Fruit fly (Drosophila melanogaster) whole organism: ENCODE measurements around the gene CG44037.

Experiments
- CG8478 ChIP-seq: fragments of >200 bp; optimal IDR thresholded peaks from 2 replicates; lab custom pipeline; 2018; ENCODE audit warnings: inconsistent platforms
- Dll ChIP-seq: fragments of >200 bp; optimal IDR thresholded peaks from 2 replicates; lab custom pipeline; 2017
- EcR ChIP-seq, 2 experiments: fragments of >200 bp; optimal IDR thresholded peaks; 2 replicates each; lab custom pipeline; 2017; ENCODE audit warnings: missing biosample characterization in 2 of 2, missing genetic modification characterization in 2 of 2, missing genetic modification reagents in 2 of 2
- pan ChIP-seq: fragments of >200 bp; optimal IDR thresholded peaks from 2 replicates; lab custom pipeline; 2017
- psq ChIP-seq: fragments of >200 bp; optimal IDR thresholded peaks from 2 replicates; lab custom pipeline; 2017
- usp ChIP-seq: fragments of >200 bp; optimal IDR thresholded peaks from 2 replicates; lab custom pipeline; 2017; ENCODE audit warnings: missing biosample characterization, missing genetic modification characterization, mixed read lengths

Gene CG44037

dm6 chr3R:12239166-12239565 is 19.4 kb upstream of the CG44037 start, which contains the start of gene Cyp313a3:
Gene Cyp313a3, minus strand, starts transcription at chr3R:12239266.
- TF ChIP-seq pan (lab: Kevin White, UChicago) (no peak), CG8478 (lab: Kevin White, UChicago) (no peak), EcR (GFP tag; optimal IDR thresholded peaks at IDR 0.05; lab: Kevin White, UChicago) (no peak), Dll (lab: Kevin White, UChicago) (no peak), psq (lab: Kevin White, UChicago) (no peak), usp (GFP tag; lab: Kevin White, UChicago) (no peak)

DNA sequence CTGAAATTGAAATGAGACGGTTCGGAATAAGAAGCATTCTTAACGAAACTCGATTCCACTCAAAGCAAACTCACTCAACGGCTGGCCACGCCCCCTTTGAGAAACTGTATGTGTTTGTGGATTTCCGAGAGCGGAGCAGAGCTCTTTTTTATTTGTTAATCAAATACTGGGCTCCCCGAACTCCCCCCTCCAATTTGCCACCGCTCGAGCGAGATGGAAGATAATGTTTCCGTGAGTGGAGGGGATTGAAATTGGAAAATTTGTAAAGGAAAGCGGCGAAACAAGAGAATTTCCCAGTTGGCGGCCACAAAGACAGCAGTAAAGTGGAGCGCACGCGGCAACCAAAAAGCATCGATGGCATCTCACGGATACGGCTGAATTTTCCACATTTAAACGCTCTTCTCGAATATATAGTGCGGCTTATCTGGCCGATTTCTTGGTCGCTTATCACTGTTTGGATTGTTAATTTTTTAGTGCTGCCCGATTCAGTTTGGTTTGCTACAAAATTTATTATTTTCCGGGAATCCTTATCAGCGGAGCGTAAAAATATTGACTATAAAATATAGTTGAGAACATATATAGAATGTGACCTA is 14.0 kb upstream of the CG44037 start:
- TF ChIP-seq CG8478 (lab: Kevin White, UChicago): no peak

DNA sequence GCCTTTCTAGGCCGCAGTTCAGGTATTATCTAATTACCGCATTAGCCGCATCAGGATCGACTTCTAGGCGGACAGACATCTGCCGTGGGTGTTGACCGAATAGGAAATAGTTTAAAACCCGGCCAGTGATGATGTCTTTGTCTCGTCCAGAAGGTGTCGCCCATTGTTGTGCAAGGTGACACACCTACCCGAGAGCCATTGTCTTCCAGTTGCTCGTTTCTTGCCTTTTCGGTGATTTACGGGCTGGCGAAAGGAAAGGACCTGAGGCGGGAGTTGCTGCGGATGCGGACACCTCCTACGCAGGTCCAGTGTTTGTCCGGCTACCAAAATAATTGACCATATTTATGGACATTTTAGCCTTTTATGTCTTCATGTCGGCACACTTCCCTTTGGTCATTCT is 10.3 kb upstream of the CG44037 start:
- no peak for TF ChIP-seq pan (lab: Kevin White, UChicago)
- TF ChIP-seq psq (lab: Kevin White, UChicago): no peak
- no peak for TF ChIP-seq EcR (GFP tag; optimal IDR thresholded peaks at IDR 0.05; lab: Kevin White, UChicago)
- TF ChIP-seq usp (GFP tag; lab: Kevin White, UChicago): no peak
- TF ChIP-seq Dll (lab: Kevin White, UChicago): no peak
- no peak for TF ChIP-seq CG8478 (lab: Kevin White, UChicago)

DNA sequence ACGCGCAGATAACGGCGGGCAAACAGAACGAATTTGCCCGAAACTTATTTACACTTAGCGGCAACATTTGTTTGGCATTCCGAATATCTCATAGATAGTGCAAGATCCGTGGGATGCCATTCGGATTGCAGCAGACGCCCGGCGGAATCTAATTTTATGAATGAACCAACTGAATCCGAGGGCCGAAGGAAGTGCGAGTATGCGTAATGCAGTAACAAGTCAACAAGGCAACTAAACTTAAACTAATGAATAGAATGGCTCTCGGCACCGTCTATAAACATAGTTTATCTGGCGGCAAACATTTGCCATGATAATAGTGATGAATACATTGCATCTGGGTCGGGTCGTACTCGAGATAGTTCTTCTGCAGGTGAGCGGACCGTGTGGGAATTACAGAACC is 8.3 kb upstream of the CG44037 start:
- TF ChIP-seq Dll (lab: Kevin White, UChicago) (no peak), CG8478 (lab: Kevin White, UChicago) (no peak), psq (lab: Kevin White, UChicago) (no peak)

dm6 chr3R:12251534-12251933 is 7.0 kb upstream of the CG44037 start:
- no peak for TF ChIP-seq EcR (GFP tag; optimal IDR thresholded peaks at IDR 0.05; lab: Kevin White, UChicago)
- no peak for TF ChIP-seq CG8478 (lab: Kevin White, UChicago)
- TF ChIP-seq Dll (lab: Kevin White, UChicago): no peak
- no peak for TF ChIP-seq pan (lab: Kevin White, UChicago)
- TF ChIP-seq usp (GFP tag; lab: Kevin White, UChicago): no peak
- no peak for TF ChIP-seq psq (lab: Kevin White, UChicago)

dm6 chr3R:12252457-12253065 is 6.0 kb upstream of the CG44037 start:
- no peak for TF ChIP-seq Dll (lab: Kevin White, UChicago)

DNA sequence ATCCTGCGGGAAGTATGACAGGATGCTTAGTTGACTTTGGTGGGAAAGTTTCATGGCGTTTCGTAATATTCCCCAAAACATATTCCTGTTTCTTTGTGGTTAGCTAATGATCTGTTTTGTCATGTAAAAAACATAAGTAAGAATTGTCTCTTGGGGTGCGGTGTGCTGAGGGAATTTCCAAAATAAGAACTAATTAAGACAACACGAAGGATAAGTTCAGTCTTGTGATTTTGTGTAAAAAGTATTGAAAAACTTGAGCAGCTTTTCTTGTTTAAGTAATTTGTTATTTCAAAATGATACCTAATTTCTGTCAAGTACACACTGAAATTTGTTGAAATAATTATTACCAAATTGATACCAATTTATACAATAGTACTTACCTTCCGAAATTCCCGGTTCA is 4.7 kb upstream of the CG44037 start, which contains the start of gene CG3942:
Gene CG3942, plus strand, starts transcription at position 301 of the 400 bp plus-strand sequence.
- TF ChIP-seq Dll (lab: Kevin White, UChicago) (no peak), pan (lab: Kevin White, UChicago) (no peak), CG8478 (lab: Kevin White, UChicago) (no peak), psq (lab: Kevin White, UChicago) (no peak)

DNA sequence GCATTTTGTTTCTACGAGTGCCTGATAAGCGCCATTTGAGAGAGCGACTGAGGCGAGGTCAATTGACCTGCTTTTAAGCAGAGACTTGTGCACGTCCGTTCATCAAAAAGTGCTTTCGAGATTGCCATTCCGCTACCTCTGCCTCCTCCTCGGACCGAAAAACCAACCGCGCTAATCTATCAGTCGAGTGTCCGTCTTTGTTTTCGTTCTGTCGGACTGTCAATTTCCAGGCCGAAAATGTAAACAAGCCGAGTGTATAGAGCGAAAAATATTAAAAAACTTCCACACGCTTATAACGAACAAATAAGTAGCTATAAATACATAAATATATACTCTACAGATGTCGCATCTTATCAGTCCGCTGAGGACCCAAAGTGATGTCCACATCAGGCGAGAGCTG is 476 bp downstream of the CG44037 start:
- TF ChIP-seq CG8478 (lab: Kevin White, UChicago) (no peak), usp (GFP tag; lab: Kevin White, UChicago) (no peak), pan (lab: Kevin White, UChicago) (no peak), psq (lab: Kevin White, UChicago) (no peak), EcR (GFP tag; optimal IDR thresholded peaks at IDR 0.05; lab: Kevin White, UChicago) (no peak), Dll (lab: Kevin White, UChicago) (no peak)

- TF ChIP-seq EcR (GFP tag; optimal IDR thresholded peaks at IDR 0.05; lab: Kevin White, UChicago) (no peak), Dll (lab: Kevin White, UChicago) (no peak), pan (lab: Kevin White, UChicago) (no peak), CG8478 (lab: Kevin White, UChicago) (no peak), usp (GFP tag; lab: Kevin White, UChicago) (no peak), psq (lab: Kevin White, UChicago) (no peak)
Observed at dm6 chr3R:12259819-12260218, 1.3 kb downstream of the CG44037 start.

DNA sequence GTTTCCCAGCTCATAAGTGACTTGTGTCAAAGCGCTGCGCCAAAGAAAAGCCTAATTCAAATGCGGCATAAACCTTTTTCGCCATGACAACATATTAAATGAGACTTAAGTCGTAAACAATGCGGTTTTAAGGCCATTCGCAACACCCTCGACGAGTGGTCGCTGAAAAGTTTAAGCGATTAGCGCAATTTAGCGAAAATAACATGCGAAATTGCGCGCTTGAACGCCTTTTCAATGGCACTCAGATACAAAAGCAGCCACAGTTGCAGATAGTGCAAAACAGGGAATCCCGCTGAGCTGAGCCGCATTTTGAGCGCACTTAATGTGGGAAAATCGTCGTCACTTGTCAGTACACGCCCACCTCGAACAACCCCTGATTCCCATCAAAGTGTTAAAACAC is 2.1 kb downstream of the CG44037 start, which contains the start of gene CG44038:
Gene CG44038, plus strand, starts transcription at position 301 of the 400 bp plus-strand sequence.
- TF ChIP-seq EcR (GFP tag; optimal IDR thresholded peaks at IDR 0.05; lab: Kevin White, UChicago) (no peak), CG8478 (lab: Kevin White, UChicago) (no peak), Dll (lab: Kevin White, UChicago) (no peak), usp (GFP tag; lab: Kevin White, UChicago) (no peak), psq (lab: Kevin White, UChicago) (no peak), pan (lab: Kevin White, UChicago) (no peak)

- TF ChIP-seq usp (GFP tag; lab: Kevin White, UChicago) (no peak), CG8478 (lab: Kevin White, UChicago) (no peak), Dll (lab: Kevin White, UChicago) (no peak), EcR (GFP tag; optimal IDR thresholded peaks at IDR 0.05; lab: Kevin White, UChicago) (no peak)
Observed at dm6 chr3R:12269889-12270403, 11.4 kb downstream of the CG44037 start.

- no peak for TF ChIP-seq pan (lab: Kevin White, UChicago)
- TF ChIP-seq EcR (GFP tag; optimal IDR thresholded peaks at IDR 0.05; lab: Kevin White, UChicago): no peak
- no peak for TF ChIP-seq psq (lab: Kevin White, UChicago)
- TF ChIP-seq CG8478 (lab: Kevin White, UChicago): no peak
- no peak for TF ChIP-seq Dll (lab: Kevin White, UChicago)
- no peak for TF ChIP-seq usp (GFP tag; lab: Kevin White, UChicago)
Observed at dm6 chr3R:12270590-12270989, 12.1 kb downstream of the CG44037 start, which contains the start of gene CG17738. Gene CG17738, plus strand, starts transcription at chr3R:12270890.
